Fruit fly (Drosophila melanogaster): ENCODE results near the gene CG12236.

Gene CG12236

dm6 chrX:5918499-5919126 lies 10.7 kb downstream of the CG12236 start (continued):
- no peak for TF ChIP-seq cad (GFP tag; optimal IDR thresholded peaks at IDR 0.05)
- TF ChIP-seq CG11696 (GFP tag; IDR thresholded peaks at IDR 0.05), result peak; percentile 95
- peak; percentile 99 for TF ChIP-seq Hmr (GFP tag; optimal IDR thresholded peaks at IDR 0.05)
- peak; percentile 97 for TF ChIP-seq odd (GFP tag; optimal IDR thresholded peaks at IDR 0.05)
- TF ChIP-seq D19A (tag; optimal IDR thresholded peaks at IDR 0.05), result peak; percentile 94
- peak; percentile 97 for TF ChIP-seq phol (tag; optimal IDR thresholded peaks at IDR 0.05)
- peak; percentile 97 for TF ChIP-seq tap (tag; optimal IDR thresholded peaks at IDR 0.05)
- TF ChIP-seq seq (GFP tag; IDR thresholded peaks at IDR 0.05), result peak; percentile 99
- TF ChIP-seq CG2678 (tag; optimal IDR thresholded peaks at IDR 0.05), result peak; percentile 99
- TF ChIP-seq hth (optimal IDR thresholded peaks at IDR 0.05), result no peak
- peak; percentile 93 for TF ChIP-seq wek (GFP tag; optimal IDR thresholded peaks at IDR 0.05)
- peak; percentile 98 for TF ChIP-seq NC2α (GFP tag; optimal IDR thresholded peaks at IDR 0.05)
- TF ChIP-seq tll (GFP tag; optimal IDR thresholded peaks at IDR 0.05), result peak in 1 of 2 experiments; percentile 20
- peak; percentile 98 for TF ChIP-seq CG8924 (tag; optimal IDR thresholded peaks at IDR 0.05)
- peak; percentile 99 for TF ChIP-seq gce (GFP tag; IDR thresholded peaks at IDR 0.05)
- peak; percentile 99 for TF ChIP-seq schlank (tag; optimal IDR thresholded peaks at IDR 0.05)
- peak; percentile 99 for TF ChIP-seq CG2889 (GFP tag; IDR thresholded peaks at IDR 0.05)
- peak; percentile 98 for TF ChIP-seq Usf (GFP tag; optimal IDR thresholded peaks at IDR 0.05)
- peak; percentile 99 for TF ChIP-seq pum (GFP tag; optimal IDR thresholded peaks at IDR 0.05)
- peak; percentile 86 for TF ChIP-seq CG4707 (GFP tag; optimal IDR thresholded peaks at IDR 0.05)
- peak; percentile 99 for TF ChIP-seq CG17328 (GFP tag; IDR thresholded peaks at IDR 0.05)
- TF ChIP-seq so (GFP tag; IDR thresholded peaks at IDR 0.05), result peak; percentile 99
- TF ChIP-seq CG11456 (GFP tag; IDR thresholded peaks at IDR 0.05), result peak; percentile 100
- TF ChIP-seq Oli (tag; optimal IDR thresholded peaks at IDR 0.05), result peak; percentile 99
- TF ChIP-seq nmo (GFP tag; optimal IDR thresholded peaks at IDR 0.05), result peak; percentile 99
- peak; percentile 99 for TF ChIP-seq CG34376 (GFP tag; optimal IDR thresholded peaks at IDR 0.05)
- peak; percentile 99 for TF ChIP-seq CoRest (tag; optimal IDR thresholded peaks at IDR 0.05)
- TF ChIP-seq Spps (tag; optimal IDR thresholded peaks at IDR 0.05), result peak; percentile 94
- TF ChIP-seq gcm2 (GFP tag; optimal IDR thresholded peaks at IDR 0.05), result peak; percentile 98
- TF ChIP-seq sr (GFP tag; IDR thresholded peaks at IDR 0.05), result peak; percentile 96
- peak; percentile 85 for TF ChIP-seq Deaf1 (tag; optimal IDR thresholded peaks at IDR 0.05)
- peak; percentile 33 for TF ChIP-seq BEAF-32 (GFP tag; optimal IDR thresholded peaks at IDR 0.05)
- peak; percentile 99 for TF ChIP-seq caup (GFP tag; optimal IDR thresholded peaks at IDR 0.05; ENCODE audit: severe bottlenecking)
- peak; percentile 95 for TF ChIP-seq CG10274 (GFP tag; optimal IDR thresholded peaks at IDR 0.05)
- TF ChIP-seq rib (GFP tag; IDR thresholded peaks at IDR 0.05), result peak; percentile 100
- TF ChIP-seq mam (GFP tag; optimal IDR thresholded peaks at IDR 0.05), result peak; percentile 100
- TF ChIP-seq CG12942 (GFP tag; optimal IDR thresholded peaks at IDR 0.05), result peak; percentile 99
- peak; percentile 82 for TF ChIP-seq CG6791 (GFP tag; IDR thresholded peaks at IDR 0.05; ENCODE audit: partially characterized antibody)
- TF ChIP-seq CG10147 (GFP tag; optimal IDR thresholded peaks at IDR 0.05), result peak; percentile 99
- TF ChIP-seq wor (GFP tag; IDR thresholded peaks at IDR 0.05), result peak; percentile 98
- TF ChIP-seq HLHmδ (GFP tag; optimal IDR thresholded peaks at IDR 0.05), result no peak
- peak; percentile 97 for TF ChIP-seq btn (GFP tag; optimal IDR thresholded peaks at IDR 0.05)
- TF ChIP-seq Awh (GFP tag; IDR thresholded peaks at IDR 0.05), result peak; percentile 99
- peak; percentile 49 for TF ChIP-seq Sry-β (GFP tag; optimal IDR thresholded peaks at IDR 0.05)
- peak; percentile 82 for TF ChIP-seq bbx (GFP tag; IDR thresholded peaks at IDR 0.05; ENCODE audit: partially characterized antibody)
- TF ChIP-seq CG17385 (GFP tag; optimal IDR thresholded peaks at IDR 0.05), result peak; percentile 96
- TF ChIP-seq CG12071 (GFP tag; optimal IDR thresholded peaks at IDR 0.05), result peak; percentile 98
- peak; percentile 99 for TF ChIP-seq NfI (GFP tag; optimal IDR thresholded peaks at IDR 0.05)
- peak; percentile 93 for TF ChIP-seq CG31365 (tag; optimal IDR thresholded peaks at IDR 0.05)

All from whole organism, embryonic.